Worm (Caenorhabditis elegans) whole organism, L4/young adult: ENCODE results near the gene R02D5.10.

Source experiments
- W03F9.2 ChIP-seq: fragments of 150-350 bp; optimal IDR thresholded peaks from 2 replicates; lab custom pipeline; 2014; ENCODE audit warnings: missing biosample characterization, missing genetic modification characterization
- dao-5 ChIP-seq: sonication (generic microtip); optimal IDR thresholded peaks from 2 replicates; lab custom pipeline; 2016; ENCODE audit warnings: missing genotype, missing genetic modification characterization, moderate library complexity, missing compliant biosample characterization
- him-1 ChIP-seq: sonication (generic microtip); optimal IDR thresholded peaks from 2 replicates; lab custom pipeline; 2016; ENCODE audit warnings: missing genotype, missing genetic modification reagents, missing genetic modification characterization, missing compliant biosample characterization

- TF ChIP-seq dao-5 (tag; lab: Kevin White, UChicago) (no peak), him-1 (tag; lab: Kevin White, UChicago) (no peak), W03F9.2 (no peak)
These were observed 8.0 kb upstream of the R02D5.10 start, which contains the start of gene clec-56 for ce11 chrV:14474099-14474498.
